Fruit fly (Drosophila melanogaster): ENCODE measurements around the gene gb.

DNA sequence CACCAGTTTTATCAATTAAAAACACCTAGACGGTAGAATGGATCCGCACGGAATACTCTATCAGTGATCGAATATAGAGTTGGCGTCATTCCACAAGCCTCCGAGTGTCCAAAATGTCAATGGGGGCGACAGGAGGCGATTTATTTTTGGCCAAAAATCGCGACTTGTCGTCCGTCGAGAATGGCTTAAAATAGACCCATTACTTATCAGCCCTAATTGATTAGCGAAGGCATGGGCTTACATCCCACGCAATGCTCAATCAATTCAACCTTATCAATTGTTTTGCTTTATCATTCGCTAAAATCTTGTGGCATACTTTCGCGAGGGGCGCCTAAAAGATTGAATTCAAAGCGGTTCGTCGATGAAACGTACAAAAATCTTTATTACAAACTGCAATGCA is 4.0 kb downstream of the gb start:
- TF ChIP-seq CG7368 (GFP tag; optimal IDR thresholded peaks at IDR 0.05) (no peak), fd59A (GFP tag; optimal IDR thresholded peaks at IDR 0.05) (no peak), CG16779 (tag; optimal IDR thresholded peaks at IDR 0.05) (no peak), salr (GFP tag; optimal IDR thresholded peaks at IDR 0.05) (no peak), fkh (GFP tag; optimal IDR thresholded peaks at IDR 0.05) (no peak), CG6792 (GFP tag; optimal IDR thresholded peaks at IDR 0.05) (no peak), dsx (GFP tag; optimal IDR thresholded peaks at IDR 0.05; ENCODE audit: poor library complexity, severe bottlenecking) (no peak)
